Worm (Caenorhabditis elegans): Measurements from ENCODE around the gene T15B12.2.

The T15B12.2 gene

DNA sequence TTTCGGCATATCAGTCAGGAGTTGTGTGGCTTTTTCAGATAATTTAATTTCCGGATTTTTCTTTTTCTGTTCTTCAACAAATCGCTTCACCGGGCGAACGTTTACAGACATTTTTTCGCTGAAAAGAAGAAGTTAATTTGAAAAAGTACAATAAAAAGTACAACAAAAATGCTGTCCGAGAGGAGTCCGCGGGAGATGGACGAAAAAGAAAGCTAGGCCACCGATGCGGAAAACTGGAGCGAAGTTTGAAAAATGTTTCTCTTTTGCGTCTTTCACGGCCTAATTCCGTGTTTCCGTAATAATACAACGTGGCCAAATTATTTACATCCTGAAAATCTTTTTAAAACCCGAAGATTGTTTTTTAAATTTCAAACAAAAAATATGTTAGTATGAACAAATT, 47.6 kb upstream of the T15B12.2 start, which contains the start of gene thoc-5 (continued):
- TF ChIP-seq pha-4 (tag; optimal IDR thresholded peaks at IDR 0.05) (no peak), mxl-1 (tag; optimal IDR thresholded peaks at IDR 0.05) (no peak), nhr-90 (tag; optimal IDR thresholded peaks at IDR 0.05) (no peak), zim-3 (tag; optimal IDR thresholded peaks at IDR 0.05) (peak; percentile 32), hsf-1 (GFP tag; IDR thresholded peaks at IDR 0.05) (no peak), C06A6.2 (GFP tag; conservative IDR thresholded peaks at IDR 0.05) (no peak), F57A8.1 (GFP tag; optimal IDR thresholded peaks at IDR 0.05) (no peak), ceh-40 (GFP tag; IDR thresholded peaks at IDR 0.05) (0 out of 2 replicates have a peak, but pooled peaks have one; percentile 43), ceh-58 (GFP tag; IDR thresholded peaks at IDR 0.05) (no peak), cebp-2 (GFP tag; IDR thresholded peaks at IDR 0.05) (no peak), akir-1 (GFP tag; optimal IDR thresholded peaks at IDR 0.05) (no peak), efl-1 (GFP tag; optimal IDR thresholded peaks at IDR 0.05) (peak; percentile 70), sea-2 (GFP tag; IDR thresholded peaks at IDR 0.05) (no peak), lag-1 (GFP tag; IDR thresholded peaks at IDR 0.05) (0 out of 2 replicates have a peak, but pooled peaks have one; percentile 74), lin-26 (GFP tag; IDR thresholded peaks at IDR 0.05) (no peak), ceh-27 (GFP tag; optimal IDR thresholded peaks at IDR 0.05) (peak; percentile 87), F57C9.4 (tag; optimal IDR thresholded peaks at IDR 0.05) (no peak), egrh-3 (GFP tag; IDR thresholded peaks at IDR 0.05) (no peak), snpc-3.4 (tag; optimal IDR thresholded peaks at IDR 0.05) (no peak), hrde-1 (tag; optimal IDR thresholded peaks at IDR 0.05; ENCODE audit: borderline replicate concordance) (no peak), ceh-91 (GFP tag; IDR thresholded peaks at IDR 0.05) (no peak), Y79H2A.3 (GFP tag; conservative IDR thresholded peaks at IDR 0.05) (no peak), sptf-2 (GFP tag; optimal IDR thresholded peaks at IDR 0.05) (no peak), ztf-26 (tag; optimal IDR thresholded peaks at IDR 0.05) (no peak), egl-18 (GFP tag; IDR thresholded peaks at IDR 0.05) (no peak), tbx-9 (tag; optimal IDR thresholded peaks at IDR 0.05; ENCODE audit: borderline replicate concordance) (no peak), madf-6 (GFP tag; IDR thresholded peaks at IDR 0.05) (peak; percentile 65; the same call in 1 of the 2 replicates), attf-5 (GFP tag; optimal IDR thresholded peaks at IDR 0.05) (peak; percentile 6), lsl-1 (GFP tag; optimal IDR thresholded peaks at IDR 0.05) (peak; percentile 49), sdz-38 (tag; optimal IDR thresholded peaks at IDR 0.05) (no peak), nhr-80 (tag; optimal IDR thresholded peaks at IDR 0.05) (no peak), athp-1 (tag; optimal IDR thresholded peaks at IDR 0.05) (peak; percentile 35), attf-6 (GFP tag; IDR thresholded peaks at IDR 0.05) (no peak), F37B4.10 (GFP tag; IDR thresholded peaks at IDR 0.05) (no peak), aptf-3 (GFP tag; IDR thresholded peaks at IDR 0.05) (no peak), F23B12.7 (tag; optimal IDR thresholded peaks at IDR 0.05; ENCODE audit: insufficient read depth) (no peak), dox-1 (GFP tag; IDR thresholded peaks at IDR 0.05) (no peak), unc-62 (GFP tag; optimal IDR thresholded peaks at IDR 0.05) (no peak), ccch-3 (GFP tag; optimal IDR thresholded peaks at IDR 0.05) (no peak), nfya-2 (GFP tag; IDR thresholded peaks at IDR 0.05) (no peak), bed-2 (GFP tag; IDR thresholded peaks at IDR 0.05) (peak; percentile 86), rec-8 (tag; optimal IDR thresholded peaks at IDR 0.05) (peak; percentile 45 to 56), nfyb-1 (GFP tag; IDR thresholded peaks at IDR 0.05) (peak; percentile 44; the same call in 1 of the 2 replicates), snpc-1.3 (tag; optimal IDR thresholded peaks at IDR 0.05; ENCODE audit: insufficient read depth) (no peak), Y95B8A.8 (GFP tag; IDR thresholded peaks at IDR 0.05) (no peak), nhr-179 (tag; optimal IDR thresholded peaks at IDR 0.05) (no peak), B0019.2 (GFP tag; conservative IDR thresholded peaks at IDR 0.05) (no peak), B0035.1 (tag; optimal IDR thresholded peaks at IDR 0.05) (no peak), D2030.7 (GFP tag; IDR thresholded peaks at IDR 0.05) (peak; percentile 22; the same call in 1 of the 2 replicates)
